Worm (Caenorhabditis elegans) whole organism, L1 larva: ENCODE measurements around the gene adh-5.

Experiments
- C34B4.2 ChIP-seq: sonication (generic microtip); optimal IDR thresholded peaks from 2 replicates; lab custom pipeline; 2017; ENCODE audit warnings: mild to moderate bottlenecking, missing genetic modification characterization, missing compliant biosample characterization
- F16B12.6 ChIP-seq: fragments of 150-350 bp; optimal IDR thresholded peaks from 2 replicates; lab custom pipeline; 2014; ENCODE audit warnings: missing biosample characterization, missing genetic modification characterization
- Y116A8C.19 ChIP-seq: sonication (generic microtip); optimal IDR thresholded peaks from 2 replicates; lab custom pipeline; 2016; ENCODE audit warnings: missing compliant biosample characterization, missing genetic modification characterization, borderline replicate concordance
- alr-1 ChIP-seq: fragments of 200-800 bp; sonication (Bioruptor generic); optimal IDR thresholded peaks from 2 replicates; lab custom pipeline; 2018; ENCODE audit warnings: borderline replicate concordance, mild to moderate bottlenecking, missing genetic modification characterization, missing compliant biosample characterization
- aly-2 ChIP-seq: fragments of 150-350 bp; optimal IDR thresholded peaks from 2 replicates; lab custom pipeline; 2014; ENCODE audit warnings: missing biosample characterization, missing genetic modification characterization
- ceh-8 ChIP-seq: fragments of 200-800 bp; sonication (Bioruptor generic); optimal IDR thresholded peaks from 2 replicates; lab custom pipeline; 2018; ENCODE audit warnings: mild to moderate bottlenecking, missing genetic modification characterization, moderate library complexity, missing compliant biosample characterization
- ces-1 ChIP-seq: fragments of 150-350 bp; optimal IDR thresholded peaks from 2 replicates; lab custom pipeline; 2014; ENCODE audit warnings: missing biosample characterization, missing genetic modification reagents, missing genetic modification characterization
- efl-1 ChIP-seq, 4 experiments: fragments of 150-350 bp; optimal IDR thresholded peaks in 3 of 4; peaks in 1 of 4; 1 replicate in 1 of 4; 2 replicates in 3 of 4; lab custom pipeline; 2014; ENCODE audit warnings: missing biosample characterization in 2 of 4, missing genetic modification characterization in 2 of 4, missing genetic modification reagents in 2 of 4
- efl-3 ChIP-seq: fragments of 200-800 bp; sonication (Bioruptor generic); optimal IDR thresholded peaks from 2 replicates; lab custom pipeline; 2018; ENCODE audit warnings: mild to moderate bottlenecking, missing genetic modification characterization, missing compliant biosample characterization
- egl-13 ChIP-seq: sonication (generic microtip); optimal IDR thresholded peaks from 2 replicates; lab custom pipeline; 2016; ENCODE audit warnings: missing genotype, missing genetic modification reagents, missing genetic modification characterization, missing compliant biosample characterization
- elt-3 ChIP-seq, 6 experiments: fragments of 150-350 bp in 1 of 6; sonication (generic microtip); optimal IDR thresholded peaks; 2 replicates each; lab custom pipeline; 2017 to 2018; ENCODE audit warnings: missing biosample characterization in 6 of 6, missing genetic modification characterization in 6 of 6, inconsistent platforms in 1 of 6
- ets-5 ChIP-seq: fragments of 200-800 bp; sonication (Bioruptor generic); IDR thresholded peaks from 2 replicates; pipeline ENCODE4 v1.3.6; 2022; ENCODE audit warnings: missing genetic modification characterization, missing compliant biosample characterization
- fkh-10 ChIP-seq: sonication (generic microtip); optimal IDR thresholded peaks from 2 replicates; lab custom pipeline; 2017; ENCODE audit warnings: missing biosample characterization, missing genetic modification reagents, missing genetic modification characterization
- fkh-4 ChIP-seq: sonication (generic microtip); optimal IDR thresholded peaks from 2 replicates; lab custom pipeline; 2016; ENCODE audit warnings: missing compliant biosample characterization, missing genetic modification characterization, borderline replicate concordance
- hlh-17 ChIP-seq: fragments of 200-800 bp; sonication (Bioruptor generic); optimal IDR thresholded peaks from 2 replicates; lab custom pipeline; 2018; ENCODE audit warnings: missing genetic modification characterization, mild to moderate bottlenecking, missing compliant biosample characterization, moderate library complexity, borderline replicate concordance
- irx-1 ChIP-seq: sonication (generic microtip); optimal IDR thresholded peaks from 2 replicates; lab custom pipeline; 2016; ENCODE audit warnings: missing genetic modification characterization, missing compliant biosample characterization
- jun-1 ChIP-seq: fragments of 150-350 bp; optimal IDR thresholded peaks from 2 replicates; lab custom pipeline; 2014; ENCODE audit warnings: missing biosample characterization, missing genetic modification reagents, missing genetic modification characterization
- lin-13 ChIP-seq: fragments of 150-350 bp; optimal IDR thresholded peaks from 2 replicates; lab custom pipeline; 2014; ENCODE audit warnings: missing biosample characterization, missing genetic modification reagents, missing genetic modification characterization
- lin-35 ChIP-seq, 2 experiments: fragments of 150-350 bp; optimal IDR thresholded peaks; 2 replicates each; lab custom pipeline; 2014; ENCODE audit warnings: missing biosample characterization in 2 of 2, missing genetic modification characterization in 2 of 2, missing genetic modification reagents in 2 of 2
- lsy-2 ChIP-seq, 2 experiments: fragments of 150-350 bp; optimal IDR thresholded peaks; 2 replicates each; lab custom pipeline; 2014; ENCODE audit warnings: missing biosample characterization in 2 of 2, missing genetic modification characterization in 2 of 2
- mep-1 ChIP-seq: fragments of 150-350 bp; optimal IDR thresholded peaks from 2 replicates; lab custom pipeline; 2014; ENCODE audit warnings: missing biosample characterization, missing genetic modification characterization
- nhr-19 ChIP-seq: fragments of 200-800 bp; sonication (Bioruptor generic); conservative IDR thresholded peaks from 2 replicates; pipeline ENCODE4 v1.3.6; 2022; ENCODE audit warnings: missing genetic modification characterization, missing compliant biosample characterization
- nhr-20 ChIP-seq: sonication (generic microtip); optimal IDR thresholded peaks from 2 replicates; lab custom pipeline; 2016; ENCODE audit warnings: mild to moderate bottlenecking, missing genetic modification characterization, missing compliant biosample characterization
- nhr-237 ChIP-seq: fragments of 150-350 bp; optimal IDR thresholded peaks from 2 replicates; lab custom pipeline; 2014; ENCODE audit warnings: missing biosample characterization, missing genetic modification characterization
- nhr-28 ChIP-seq: fragments of 150-350 bp; optimal IDR thresholded peaks from 2 replicates; lab custom pipeline; 2014; ENCODE audit warnings: missing biosample characterization, missing genetic modification characterization
- nhr-85 ChIP-seq: sonication (generic microtip); peaks from one replicate; lab custom pipeline; 2016; ENCODE audit warnings: missing genetic modification characterization, inconsistent platforms, missing compliant biosample characterization
- pag-3 ChIP-seq: sonication (generic microtip); optimal IDR thresholded peaks from 2 replicates; lab custom pipeline; 2017; ENCODE audit warnings: missing genetic modification characterization, mild to moderate bottlenecking, missing compliant biosample characterization, antibody characterized with exemption, borderline replicate concordance; ENCODE audit not compliant: insufficient read depth
- pax-3 ChIP-seq: fragments of 200-800 bp; sonication (Bioruptor generic); optimal IDR thresholded peaks from 2 replicates; lab custom pipeline; 2018; ENCODE audit warnings: mild to moderate bottlenecking, missing genetic modification characterization, moderate library complexity, missing compliant biosample characterization
- rnt-1 ChIP-seq: sonication (generic microtip); optimal IDR thresholded peaks from 2 replicates; lab custom pipeline; 2016; ENCODE audit warnings: mild to moderate bottlenecking, missing genetic modification characterization, moderate library complexity, missing compliant biosample characterization
- skn-1 ChIP-seq: fragments of 150-350 bp; optimal IDR thresholded peaks from 2 replicates; lab custom pipeline; 2014; ENCODE audit warnings: missing biosample characterization, missing genetic modification characterization
- snpc-4 ChIP-seq: fragments of 150-350 bp; optimal IDR thresholded peaks from 2 replicates; lab custom pipeline; 2014; ENCODE audit warnings: missing biosample characterization, missing genetic modification characterization
- sup-37 ChIP-seq: fragments of 200-800 bp; sonication (Bioruptor generic); optimal IDR thresholded peaks from 2 replicates; lab custom pipeline; 2018; ENCODE audit warnings: mild to moderate bottlenecking, missing genetic modification characterization, missing compliant biosample characterization
- tlp-1 ChIP-seq: fragments of 150-350 bp; optimal IDR thresholded peaks from 2 replicates; lab custom pipeline; 2014; ENCODE audit warnings: missing biosample characterization, missing genetic modification characterization
- unc-30 ChIP-seq: sonication (generic microtip); optimal IDR thresholded peaks from 2 replicates; lab custom pipeline; 2017; ENCODE audit warnings: missing biosample characterization, missing genetic modification characterization
- unc-62 ChIP-seq: fragments of 150-350 bp; optimal IDR thresholded peaks from 2 replicates; lab custom pipeline; 2014; ENCODE audit warnings: missing biosample characterization, missing genetic modification reagents, missing genetic modification characterization
- vab-15 ChIP-seq: sonication (generic microtip); optimal IDR thresholded peaks from 2 replicates; lab custom pipeline; 2017; ENCODE audit warnings: missing genotype, mild to moderate bottlenecking, missing genetic modification characterization, missing compliant biosample characterization
- xbp-1 ChIP-seq: sonication (generic microtip); optimal IDR thresholded peaks from 2 replicates; lab custom pipeline; 2016; ENCODE audit warnings: missing genetic modification characterization, missing compliant biosample characterization
- zip-4 ChIP-seq: fragments of 200-800 bp; sonication (Bioruptor generic); optimal IDR thresholded peaks from 2 replicates; lab custom pipeline; 2018; ENCODE audit warnings: mild to moderate bottlenecking, missing genetic modification characterization, moderate library complexity, missing compliant biosample characterization
- ztf-4 ChIP-seq: fragments of 150-350 bp; optimal IDR thresholded peaks from 2 replicates; lab custom pipeline; 2014; ENCODE audit warnings: missing biosample characterization, missing genetic modification characterization

The adh-5 gene

DNA sequence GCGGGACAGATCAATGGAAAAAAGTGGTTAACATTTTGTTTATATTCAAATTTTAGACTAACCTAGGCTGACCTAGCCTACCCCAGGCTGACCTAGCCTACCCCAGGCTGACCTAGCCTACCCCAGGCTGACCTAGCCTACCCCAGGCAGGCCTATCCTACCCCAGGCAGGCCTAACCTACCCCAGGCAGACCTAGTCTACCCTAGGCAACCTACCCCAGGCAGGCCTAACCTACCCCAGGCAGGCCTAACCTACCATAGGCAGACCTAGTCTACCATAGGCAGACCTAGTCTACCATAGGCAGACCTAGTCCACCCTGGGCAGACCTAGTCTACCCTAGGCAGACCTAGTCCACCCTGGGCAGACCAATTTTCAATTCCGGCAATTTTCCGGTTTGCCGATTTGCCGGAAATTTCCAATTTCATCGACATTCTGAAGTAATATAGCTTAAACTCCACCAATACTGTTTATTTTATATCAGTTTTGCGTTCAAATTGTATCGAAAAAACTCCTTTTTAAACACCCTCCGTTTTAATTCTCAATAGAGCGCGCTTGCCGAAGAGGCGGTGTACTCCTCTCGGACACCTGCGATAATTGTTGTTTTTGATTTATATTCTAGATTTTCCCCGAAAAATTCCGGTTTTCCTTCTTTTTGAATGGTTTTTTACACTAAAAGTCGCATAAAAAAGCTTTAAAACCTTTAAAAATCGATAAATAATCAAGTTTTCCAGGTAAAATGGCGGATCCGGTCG, 7.2 kb upstream of the adh-5 start, which contains the start of gene trm-2A (continued):
- TF ChIP-seq unc-30 (tag; lab: Kevin White, UChicago), result peak; percentile 11
- TF ChIP-seq ztf-4 (tag; lab: Kevin White, UChicago), result peak; percentile 35
- TF ChIP-seq pag-3, result no peak
- peak; percentile 98 to 99 for TF ChIP-seq lin-35 (GFP tag; optimal IDR thresholded peaks at IDR 0.05; lab: Kevin White, UChicago)
- TF ChIP-seq unc-62 (GFP tag; lab: Kevin White, UChicago), result no peak
- peak; percentile 38 for TF ChIP-seq egl-13 (tag; lab: Kevin White, UChicago)
- TF ChIP-seq nhr-20, result peak; percentile 91
- peak; percentile 70 for TF ChIP-seq irx-1 (tag; lab: Kevin White, UChicago)
- TF ChIP-seq ceh-8, result peak; percentile 21
- TF ChIP-seq skn-1 (tag; lab: Kevin White, UChicago), result peak; percentile 86
- TF ChIP-seq elt-3 (tag; optimal IDR thresholded peaks at IDR 0.05; lab: Kevin White, UChicago), result peak in 3 of 6 experiments; percentile 34 to 76 (median 76)
- peak; percentile 19 for TF ChIP-seq zip-4 (GFP tag; lab: Kevin White, UChicago)
- no peak for TF ChIP-seq fkh-10 (GFP tag; lab: Kevin White, UChicago)
- peak; percentile 85 for TF ChIP-seq nhr-19 (GFP tag; lab: Robert Waterston, UW)
- peak; percentile 64 for TF ChIP-seq lin-13 (GFP tag; lab: Kevin White, UChicago)
- peak; percentile 6 for TF ChIP-seq sup-37 (GFP tag; lab: Kevin White, UChicago)
- TF ChIP-seq lsy-2 (tag; optimal IDR thresholded peaks at IDR 0.05; lab: Kevin White, UChicago), result peak; percentile 83 to 88
- peak; percentile 25 for TF ChIP-seq fkh-4
- peak; percentile 82 for TF ChIP-seq xbp-1 (tag; lab: Kevin White, UChicago)
- no peak for TF ChIP-seq nhr-28
- TF ChIP-seq hlh-17, result no peak
- no peak for TF ChIP-seq C34B4.2 (tag; lab: Kevin White, UChicago)
- no peak for TF ChIP-seq efl-3 (GFP tag; lab: Kevin White, UChicago)
- no peak for TF ChIP-seq ces-1 (GFP tag; lab: Kevin White, UChicago)
- TF ChIP-seq vab-15 (tag; lab: Kevin White, UChicago), result peak; percentile 79
- peak; percentile 11 for TF ChIP-seq snpc-4 (tag; lab: Kevin White, UChicago)
- TF ChIP-seq aly-2 (tag; lab: Kevin White, UChicago), result peak; percentile 78
- no peak for TF ChIP-seq nhr-237
- peak; percentile 50 for TF ChIP-seq F16B12.6 (tag; lab: Kevin White, UChicago)
- peak; percentile 56 for TF ChIP-seq pax-3 (tag; lab: Kevin White, UChicago)
- no peak for TF ChIP-seq Y116A8C.19 (tag; lab: Kevin White, UChicago)
- TF ChIP-seq nhr-85 (tag; lab: Kevin White, UChicago), result peak; percentile 91
- TF ChIP-seq alr-1 (tag; lab: Kevin White, UChicago), result no peak
- no peak for TF ChIP-seq tlp-1 (tag; lab: Kevin White, UChicago)
- TF ChIP-seq jun-1 (tag; lab: Kevin White, UChicago), result peak; percentile 65
- peak; percentile 87 for TF ChIP-seq mep-1 (tag; lab: Kevin White, UChicago)

DNA sequence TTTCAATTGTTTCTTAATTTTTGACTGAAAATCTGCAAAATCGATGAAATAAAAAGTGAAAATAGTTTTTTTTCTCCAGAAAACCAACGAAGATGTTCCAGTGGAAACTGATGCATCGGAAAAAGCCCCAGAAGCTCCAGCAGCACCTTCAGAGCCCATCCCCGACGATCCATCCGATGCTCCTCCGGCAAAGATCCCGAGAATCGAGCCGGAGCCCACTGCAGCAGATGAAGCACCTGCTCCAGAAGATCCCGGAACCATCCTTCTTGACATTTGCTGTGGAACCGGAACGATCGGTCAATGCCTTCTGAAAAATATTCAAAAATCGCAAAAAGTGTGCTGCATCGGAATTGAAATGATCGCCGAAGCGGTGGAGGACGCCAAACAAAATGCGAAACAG, 2.9 kb upstream of the adh-5 start:
- TF ChIP-seq rnt-1 (tag; lab: Kevin White, UChicago) (no peak), ets-5 (GFP tag; lab: Robert Waterston, UW) (0 out of 2 replicates have a peak, but pooled peaks have one; percentile 39), mep-1 (tag; lab: Kevin White, UChicago) (no peak), alr-1 (tag; lab: Kevin White, UChicago) (no peak), elt-3 (tag; optimal IDR thresholded peaks at IDR 0.05; lab: Kevin White, UChicago) (no peak), efl-1 (optimal IDR thresholded peaks at IDR 0.05; lab: Kevin White, UChicago) (no peak), efl-1 (GFP tag; optimal IDR thresholded peaks at IDR 0.05 in 1 of 2; lab: Kevin White, UChicago) (peak in 1 of 2 experiments; percentile 17)
- TF ChIP-seq, all 84 proteins: peak for 2
